Worm (Caenorhabditis elegans): ENCODE data around the gene nhr-225.

Gene nhr-225

ce11 chrV:2278052-2278451 lies 12.2 kb downstream of the nhr-225 start, which contains the start of gene nhr-59:
nhr-59 (minus strand) TSS chrV:2278265.
- TF ChIP-seq hlh-30 (tag; optimal IDR thresholded peaks at IDR 0.05; ENCODE audit: insufficient read depth) (peak; percentile 44), ztf-16 (tag; optimal IDR thresholded peaks at IDR 0.05) (no peak)

- TF ChIP-seq ceh-45 (GFP tag; IDR thresholded peaks at IDR 0.05) = no peak
- TF ChIP-seq rnt-1 (tag; optimal IDR thresholded peaks at IDR 0.05) = no peak
- TF ChIP-seq ceh-18 (tag; optimal IDR thresholded peaks at IDR 0.05) = no peak
- TF ChIP-seq hlh-30 (tag; optimal IDR thresholded peaks at IDR 0.05; ENCODE audit: insufficient read depth) = no peak
- no peak for TF ChIP-seq sox-4 (tag; optimal IDR thresholded peaks at IDR 0.05)
- TF ChIP-seq ref-2 (tag; optimal IDR thresholded peaks at IDR 0.05) = no peak
- TF ChIP-seq odd-2 (tag; optimal IDR thresholded peaks at IDR 0.05) = no peak
- no peak for TF ChIP-seq fax-1 (tag; optimal IDR thresholded peaks at IDR 0.05)
- no peak for TF ChIP-seq nhr-11 (tag; optimal IDR thresholded peaks at IDR 0.05)
- TF ChIP-seq pha-4 (tag; optimal IDR thresholded peaks at IDR 0.05) = no peak
- TF ChIP-seq ceh-30 (tag; optimal IDR thresholded peaks at IDR 0.05) = no peak
- no peak for TF ChIP-seq unc-42 (tag; optimal IDR thresholded peaks at IDR 0.05)
- TF ChIP-seq pros-1 (tag; optimal IDR thresholded peaks at IDR 0.05) = no peak
Observed at ce11 chrV:2277260-2277659, 13.0 kb downstream of the nhr-225 start.

- TF ChIP-seq F13H6.1 (tag; optimal IDR thresholded peaks at IDR 0.05) (no peak), gmeb-2 (tag; optimal IDR thresholded peaks at IDR 0.05) (no peak), ets-4 (tag; optimal IDR thresholded peaks at IDR 0.05) (no peak), ceh-30 (tag; optimal IDR thresholded peaks at IDR 0.05) (no peak), ama-1 (optimal IDR thresholded peaks at IDR 0.05) (no peak), ceh-2 (tag; optimal IDR thresholded peaks at IDR 0.05) (no peak)
Observed at ce11 chrV:2274253-2274892, 15.9 kb downstream of the nhr-225 start, which contains the start of the genes Y5H2A.4 and abu-4. Y5H2A.4 (minus strand) TSS chrV:2274353. abu-4 (plus strand) TSS chrV:2274842.

- TF ChIP-seq hlh-30 (tag; optimal IDR thresholded peaks at IDR 0.05; ENCODE audit: insufficient read depth) (no peak), C08G9.2 (tag; optimal IDR thresholded peaks at IDR 0.05) (no peak), ceh-30 (tag; optimal IDR thresholded peaks at IDR 0.05) (no peak)
Observed at ce11 chrV:2271750-2272149, 18.5 kb downstream of the nhr-225 start, which contains the start of gene Y5H2A.1. Y5H2A.1 (minus strand) TSS chrV:2271850.

- no peak for TF ChIP-seq pros-1 (tag; optimal IDR thresholded peaks at IDR 0.05)
- TF ChIP-seq eyg-1 (tag; optimal IDR thresholded peaks at IDR 0.05) = no peak
- TF ChIP-seq C08G9.2 (tag; optimal IDR thresholded peaks at IDR 0.05) = no peak
- TF ChIP-seq ama-1 (optimal IDR thresholded peaks at IDR 0.05) = no peak
- no peak for TF ChIP-seq K02D7.2 (tag; optimal IDR thresholded peaks at IDR 0.05)
- TF ChIP-seq pax-1 (tag; optimal IDR thresholded peaks at IDR 0.05) = no peak
Observed at ce11 chrV:2266958-2267357, 23.3 kb downstream of the nhr-225 start, which contains the start of gene nhr-275. nhr-275 (minus strand) TSS chrV:2267058.

- TF ChIP-seq unc-42 (tag; optimal IDR thresholded peaks at IDR 0.05) = no peak
Observed at ce11 chrV:2264925-2265324, 25.3 kb downstream of the nhr-225 start.

ce11 chrV:2264455-2264854 lies 25.8 kb downstream of the nhr-225 start, which contains the start of gene nhr-183:
nhr-183 (minus strand) TSS chrV:2264634.
- TF ChIP-seq pax-1 (tag; optimal IDR thresholded peaks at IDR 0.05) (peak; percentile 69), tbx-7 (tag; optimal IDR thresholded peaks at IDR 0.05) (no peak)

ce11 chrV:2260660-2261059 lies 29.6 kb downstream of the nhr-225 start, which contains the start of gene F41B5.12:
F41B5.12 (plus strand) TSS chrV:2260960.
- no peak for TF ChIP-seq lim-6 (tag; optimal IDR thresholded peaks at IDR 0.05)
- no peak for TF ChIP-seq K02D7.2 (tag; optimal IDR thresholded peaks at IDR 0.05)
- TF ChIP-seq dmd-4 (tag; optimal IDR thresholded peaks at IDR 0.05; ENCODE audit: borderline replicate concordance) = no peak
- no peak for TF ChIP-seq nhr-11 (tag; optimal IDR thresholded peaks at IDR 0.05)
- no peak for TF ChIP-seq eyg-1 (tag; optimal IDR thresholded peaks at IDR 0.05)
- no peak for TF ChIP-seq che-1 (tag; optimal IDR thresholded peaks at IDR 0.05)
- TF ChIP-seq Y22D7AL.16 (tag; optimal IDR thresholded peaks at IDR 0.05) = no peak
- no peak for TF ChIP-seq elt-2 (tag; optimal IDR thresholded peaks at IDR 0.05)
- TF ChIP-seq unc-55 (GFP tag; optimal IDR thresholded peaks at IDR 0.05) = no peak
- TF ChIP-seq rnt-1 (tag; optimal IDR thresholded peaks at IDR 0.05) = no peak
- TF ChIP-seq ceh-45 (GFP tag; IDR thresholded peaks at IDR 0.05) = no peak
- no peak for TF ChIP-seq gmeb-2 (tag; optimal IDR thresholded peaks at IDR 0.05)
- no peak for TF ChIP-seq unc-3 (GFP tag; conservative IDR thresholded peaks at IDR 0.05)
- no peak for TF ChIP-seq unc-3 (tag; optimal IDR thresholded peaks at IDR 0.05)
- no peak for TF ChIP-seq dve-1 (tag; optimal IDR thresholded peaks at IDR 0.05)

All from whole organism, late embryonic.